Worm (Caenorhabditis elegans) whole organism, mixed stage, embryonic: ENCODE results near the gene myo-6.

Experiments
- ceh-43 ChIP-seq: fragments of 200-800 bp; sonication (Bioruptor generic); optimal IDR thresholded peaks from 2 replicates; lab custom pipeline; 2018; ENCODE audit warnings: mild to moderate bottlenecking, missing genetic modification characterization, moderate library complexity, missing compliant biosample characterization
- elt-3 ChIP-seq: fragments of 150-350 bp; optimal IDR thresholded peaks from 2 replicates; lab custom pipeline; 2014; ENCODE audit warnings: missing biosample characterization, missing genetic modification characterization
- nhr-237 ChIP-seq: fragments of 150-350 bp; optimal IDR thresholded peaks from 2 replicates; lab custom pipeline; 2014; ENCODE audit warnings: missing biosample characterization, missing genetic modification characterization

- TF ChIP-seq ceh-43 (GFP tag; lab: Kevin White, UChicago) (no peak), nhr-237 (tag; lab: Kevin White, UChicago) (no peak), elt-3 (tag; lab: Kevin White, UChicago) (no peak)
Observed at ce11 chrIII:13395262-13395661, 14.3 kb upstream of the myo-6 start, which contains the start of gene F11F1.1.
